Worm (Caenorhabditis elegans): ENCODE data around the gene F28C6.8.

F28C6.8 gene

DNA sequence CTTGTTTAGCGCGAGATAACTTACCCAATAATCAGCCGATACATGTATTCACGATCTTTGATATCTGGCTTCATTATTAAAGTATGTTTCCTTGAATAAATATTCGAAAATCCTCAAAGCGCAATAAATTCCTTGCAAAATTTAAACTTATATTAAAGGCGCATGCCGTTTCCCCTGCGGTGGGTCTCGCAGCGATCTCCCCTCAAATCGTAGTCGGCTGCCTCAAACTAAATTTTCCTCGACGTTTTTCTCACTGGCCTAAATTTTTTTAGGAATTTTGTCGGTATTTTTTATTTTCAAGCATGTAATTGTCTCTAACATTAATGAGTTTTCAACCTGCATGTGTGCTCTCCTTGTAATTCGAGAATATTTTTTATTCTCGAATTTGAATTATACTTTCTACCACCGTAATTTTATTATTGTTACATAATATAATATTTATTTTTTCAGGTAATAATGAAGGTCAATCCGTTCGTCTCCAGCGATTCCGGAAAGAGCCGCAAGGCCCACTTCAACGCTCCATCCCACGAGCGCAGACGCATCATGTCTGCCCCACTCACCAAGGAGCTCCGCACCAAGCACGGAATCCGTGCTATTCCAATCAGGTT is 4.2 kb upstream of the F28C6.8 start, which contains the start of the genes cpf-1 and rpl-26 (continued):
- TF ChIP-seq ceh-63 (GFP tag; optimal IDR thresholded peaks at IDR 0.05) (no peak), egl-13 (tag; optimal IDR thresholded peaks at IDR 0.05) (no peak), unc-62 (GFP tag; optimal IDR thresholded peaks at IDR 0.05) (no peak), ceh-8 (GFP tag; optimal IDR thresholded peaks at IDR 0.05) (no peak), lin-13 (GFP tag; optimal IDR thresholded peaks at IDR 0.05) (peak; percentile 12), nhr-20 (tag; optimal IDR thresholded peaks at IDR 0.05) (peak; percentile 71), nhr-85 (tag) (peak; percentile 48), mep-1 (tag; optimal IDR thresholded peaks at IDR 0.05) (peak; percentile 69), nhr-77 (tag; optimal IDR thresholded peaks at IDR 0.05) (peak; percentile 37), pqm-1 (tag; optimal IDR thresholded peaks at IDR 0.05) (no peak), hpl-2 (GFP tag; optimal IDR thresholded peaks at IDR 0.05) (no peak), nhr-47 (tag; optimal IDR thresholded peaks at IDR 0.05) (peak; percentile 44), lin-15B (tag; optimal IDR thresholded peaks at IDR 0.05) (peak; percentile 29), aly-2 (tag; optimal IDR thresholded peaks at IDR 0.05) (no peak), ceh-90 (tag; optimal IDR thresholded peaks at IDR 0.05) (no peak), ceh-88 (GFP tag; IDR thresholded peaks at IDR 0.05) (no peak), skn-1 (tag; optimal IDR thresholded peaks at IDR 0.05) (peak; percentile 58), alr-1 (tag; optimal IDR thresholded peaks at IDR 0.05; ENCODE audit: borderline replicate concordance) (no peak), ces-1 (GFP tag; optimal IDR thresholded peaks at IDR 0.05) (no peak), C04F5.9 (tag; optimal IDR thresholded peaks at IDR 0.05) (no peak), C34B4.2 (tag; optimal IDR thresholded peaks at IDR 0.05) (no peak), snu-23 (GFP tag; optimal IDR thresholded peaks at IDR 0.05) (peak; percentile 69), ama-1 (optimal IDR thresholded peaks at IDR 0.05) (no peak), efl-3 (GFP tag; optimal IDR thresholded peaks at IDR 0.05) (no peak), swsn-7 (tag; optimal IDR thresholded peaks at IDR 0.05) (peak; percentile 53), sox-4 (tag; optimal IDR thresholded peaks at IDR 0.05) (no peak), lin-35 (GFP tag; optimal IDR thresholded peaks at IDR 0.05) (peak; percentile 70 to 81), irx-1 (tag; optimal IDR thresholded peaks at IDR 0.05) (no peak), lin-39 (tag; optimal IDR thresholded peaks at IDR 0.05) (no peak), nhr-84 (tag; optimal IDR thresholded peaks at IDR 0.05) (no peak), elt-2 (tag; optimal IDR thresholded peaks at IDR 0.05) (no peak), egl-27 (tag; optimal IDR thresholded peaks at IDR 0.05) (no peak), zag-1 (tag; optimal IDR thresholded peaks at IDR 0.05) (no peak), rnt-1 (tag; optimal IDR thresholded peaks at IDR 0.05) (peak; percentile 61), ceh-82 (tag; optimal IDR thresholded peaks at IDR 0.05) (peak; percentile 10 to 61 (median 23)), C16A3.4 (tag; optimal IDR thresholded peaks at IDR 0.05) (peak; percentile 61), fkh-10 (GFP tag; optimal IDR thresholded peaks at IDR 0.05) (no peak), blmp-1 (tag; optimal IDR thresholded peaks at IDR 0.05) (peak; percentile 67), ztf-4 (tag; optimal IDR thresholded peaks at IDR 0.05) (no peak), sptf-1 (tag; optimal IDR thresholded peaks at IDR 0.05) (no peak), isw-1 (GFP tag; IDR thresholded peaks at IDR 0.05) (peak; percentile 38; the same call in 1 of the 2 replicates), nhr-19 (GFP tag; conservative IDR thresholded peaks at IDR 0.05) (peak; percentile 38), nhr-90 (tag; optimal IDR thresholded peaks at IDR 0.05; ENCODE audit: poor library complexity) (no peak), efl-1 (optimal IDR thresholded peaks at IDR 0.05) (peak; percentile 72 to 73), efl-1 (GFP tag; optimal IDR thresholded peaks at IDR 0.05 in 1 of 2) (peak; percentile 73 to 96), unc-30 (tag; optimal IDR thresholded peaks at IDR 0.05) (no peak)

Data from whole organism, L1 larva.